Worm (Caenorhabditis elegans) whole organism, mixed stage, embryonic: Measurements from ENCODE around the gene tgt-2.

Source experiments
- M03D4.4 ChIP-seq: sonication (generic microtip); optimal IDR thresholded peaks from 2 replicates; lab custom pipeline; 2017; ENCODE audit warnings: mild to moderate bottlenecking, missing genetic modification characterization, missing compliant biosample characterization
- blmp-1 ChIP-seq: fragments of 150-350 bp; optimal IDR thresholded peaks from 2 replicates; lab custom pipeline; 2014; ENCODE audit warnings: missing biosample characterization, missing genetic modification characterization
- ceh-43 ChIP-seq: fragments of 200-800 bp; sonication (Bioruptor generic); optimal IDR thresholded peaks from 2 replicates; lab custom pipeline; 2018; ENCODE audit warnings: mild to moderate bottlenecking, missing genetic modification characterization, moderate library complexity, missing compliant biosample characterization
- hlh-1 ChIP-seq: fragments of 150-350 bp; optimal IDR thresholded peaks from 2 replicates; lab custom pipeline; 2014; ENCODE audit warnings: missing biosample characterization, missing genetic modification reagents, missing genetic modification characterization
- lin-13 ChIP-seq: fragments of 150-350 bp; optimal IDR thresholded peaks from 2 replicates; lab custom pipeline; 2014; ENCODE audit warnings: missing biosample characterization, missing genetic modification characterization
- lin-32 ChIP-seq: fragments of 200-800 bp; sonication (Bioruptor generic); optimal IDR thresholded peaks from 2 replicates; lab custom pipeline; 2018; ENCODE audit warnings: mild to moderate bottlenecking, missing genetic modification characterization, missing compliant biosample characterization
- mab-5 ChIP-seq: fragments of 150-350 bp; optimal IDR thresholded peaks from 2 replicates; lab custom pipeline; 2014; ENCODE audit warnings: missing biosample characterization, missing genetic modification characterization
- mep-1 ChIP-seq: fragments of 150-350 bp; optimal IDR thresholded peaks from 2 replicates; lab custom pipeline; 2017; ENCODE audit warnings: missing biosample characterization, missing genetic modification reagents, missing genetic modification characterization, inconsistent platforms
- nhr-237 ChIP-seq: fragments of 150-350 bp; optimal IDR thresholded peaks from 2 replicates; lab custom pipeline; 2014; ENCODE audit warnings: missing biosample characterization, missing genetic modification characterization
- pha-4 ChIP-seq: fragments of 150-350 bp; optimal IDR thresholded peaks from 2 replicates; lab custom pipeline; 2018; ENCODE audit warnings: missing biosample characterization, missing genetic modification reagents, missing genetic modification characterization
- snpc-4 ChIP-seq: fragments of 150-350 bp; optimal IDR thresholded peaks from 2 replicates; lab custom pipeline; 2014; ENCODE audit warnings: missing biosample characterization, missing genetic modification characterization
- unc-39 ChIP-seq: fragments of 150-350 bp; optimal IDR thresholded peaks from 2 replicates; lab custom pipeline; 2014; ENCODE audit warnings: missing biosample characterization, missing genetic modification characterization
- unc-62 ChIP-seq: fragments of 150-350 bp; optimal IDR thresholded peaks from 2 replicates; lab custom pipeline; 2014; ENCODE audit warnings: missing biosample characterization, missing genetic modification reagents, missing genetic modification characterization
- ztf-11 ChIP-seq: fragments of 150-350 bp; optimal IDR thresholded peaks from 2 replicates; lab custom pipeline; 2014; ENCODE audit warnings: missing biosample characterization, missing genetic modification characterization

DNA sequence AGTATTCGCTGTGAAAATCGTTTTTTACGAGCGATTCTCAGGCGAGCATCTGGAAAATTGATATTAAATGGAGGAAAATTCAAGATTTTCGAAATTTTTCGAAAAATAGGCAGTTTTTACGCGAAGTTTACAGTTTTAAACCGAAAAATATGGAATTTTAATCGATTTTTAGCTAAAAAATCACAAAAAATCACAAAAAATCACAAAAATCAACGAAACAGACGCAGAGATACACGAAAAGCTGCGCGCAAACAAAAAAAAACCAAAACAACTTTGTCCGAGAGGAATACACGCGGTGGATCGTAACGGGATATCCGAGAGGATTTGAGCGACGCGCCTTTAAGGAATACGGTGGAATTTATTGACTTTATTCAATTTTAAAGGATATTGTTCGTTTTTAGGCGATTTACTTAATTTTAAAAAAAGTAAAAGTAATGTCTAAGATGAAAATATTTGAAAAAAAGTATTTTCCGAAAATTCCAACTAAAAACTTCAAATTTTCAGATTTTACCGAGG, 28.5 kb upstream of the tgt-2 start, which contains the start of gene Y39B6A.42:
- no peak for TF ChIP-seq hlh-1 (tag; lab: Kevin White, UChicago)
- TF ChIP-seq pha-4 (tag; lab: Kevin White, UChicago), result no peak
- no peak for TF ChIP-seq ceh-43 (GFP tag; lab: Kevin White, UChicago)
- TF ChIP-seq unc-62 (GFP tag; lab: Kevin White, UChicago), result no peak
- no peak for TF ChIP-seq nhr-237 (tag; lab: Kevin White, UChicago)
- no peak for TF ChIP-seq M03D4.4
- no peak for TF ChIP-seq lin-13 (tag; lab: Kevin White, UChicago)
- no peak for TF ChIP-seq ztf-11 (tag; lab: Kevin White, UChicago)
- no peak for TF ChIP-seq mab-5 (tag; lab: Kevin White, UChicago)
- no peak for TF ChIP-seq unc-39 (tag; lab: Kevin White, UChicago)
- TF ChIP-seq mep-1 (tag; lab: Kevin White, UChicago), result no peak
- TF ChIP-seq blmp-1, result no peak
- TF ChIP-seq snpc-4 (tag; lab: Kevin White, UChicago), result no peak
- no peak for TF ChIP-seq lin-32 (GFP tag; lab: Kevin White, UChicago)
